Worm (Caenorhabditis elegans): ENCODE data around the gene kcc-1.

The kcc-1 gene

DNA sequence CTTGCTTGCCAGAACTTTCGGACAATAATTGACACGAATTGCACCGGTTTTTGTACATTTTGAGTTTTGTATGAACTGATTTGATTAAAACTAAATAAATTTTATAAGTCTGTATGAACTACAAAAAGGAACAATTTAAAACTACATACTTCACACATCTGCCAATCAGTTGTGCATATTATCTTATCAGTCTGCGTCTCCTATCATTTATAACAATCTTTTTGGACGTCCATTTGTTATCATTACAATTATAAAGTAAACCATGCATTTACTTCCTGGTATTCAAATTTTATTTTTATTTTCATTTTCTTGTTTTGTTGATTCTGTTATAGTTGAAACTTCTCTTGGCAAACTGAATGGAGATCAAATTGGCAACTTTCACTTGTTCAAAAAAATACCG, 25.8 kb upstream of the kcc-1 start, which contains the start of gene cest-10 (continued):
- no peak for TF ChIP-seq hlh-30 (tag; optimal IDR thresholded peaks at IDR 0.05; ENCODE audit: insufficient read depth)
- no peak for TF ChIP-seq F44E2.7 (GFP tag; IDR thresholded peaks at IDR 0.05)
- no peak for TF ChIP-seq mes-2 (tag; optimal IDR thresholded peaks at IDR 0.05; ENCODE audit: poor library complexity, severe bottlenecking)
- no peak for TF ChIP-seq unc-130 (GFP tag; optimal IDR thresholded peaks at IDR 0.05)
- TF ChIP-seq madf-9 (GFP tag; conservative IDR thresholded peaks at IDR 0.05), result no peak
- no peak for TF ChIP-seq nhr-11 (tag; optimal IDR thresholded peaks at IDR 0.05)
- TF ChIP-seq nhr-48 (tag; optimal IDR thresholded peaks at IDR 0.05), result peak; percentile 64
- TF ChIP-seq ztf-11 (tag; optimal IDR thresholded peaks at IDR 0.05), result no peak
- no peak for TF ChIP-seq Y105C5A.15 (GFP tag; IDR thresholded peaks at IDR 0.05)
- peak; percentile 56 for TF ChIP-seq aha-1 (tag)
- peak; percentile 69 for TF ChIP-seq nhr-77 (tag; optimal IDR thresholded peaks at IDR 0.05)
- TF ChIP-seq hlh-11 (tag; optimal IDR thresholded peaks at IDR 0.05), result peak; percentile 68
- TF ChIP-seq D1046.2 (GFP tag; IDR thresholded peaks at IDR 0.05), result no peak
- peak; percentile 96 for TF ChIP-seq dmd-6 (GFP tag; IDR thresholded peaks at IDR 0.05)
- TF ChIP-seq F49E8.2 (tag; optimal IDR thresholded peaks at IDR 0.05; ENCODE audit: borderline replicate concordance), result no peak
- no peak for TF ChIP-seq dmd-9 (GFP tag; IDR thresholded peaks at IDR 0.05)
- no peak for TF ChIP-seq hif-1 (tag; optimal IDR thresholded peaks at IDR 0.05)
- TF ChIP-seq dve-1 (tag; optimal IDR thresholded peaks at IDR 0.05; ENCODE audit: insufficient read depth), result peak; percentile 89
- TF ChIP-seq ZK546.5 (tag; optimal IDR thresholded peaks at IDR 0.05), result no peak
- no peak for TF ChIP-seq T20F7.1 (GFP tag; optimal IDR thresholded peaks at IDR 0.05)
- TF ChIP-seq nhr-28 (tag; optimal IDR thresholded peaks at IDR 0.05), result peak; percentile 99
- TF ChIP-seq nhr-102 (tag; optimal IDR thresholded peaks at IDR 0.05), result peak; percentile 49
- no peak for TF ChIP-seq spr-3 (GFP tag; optimal IDR thresholded peaks at IDR 0.05)
- TF ChIP-seq daf-12 (tag; optimal IDR thresholded peaks at IDR 0.05), result no peak
- TF ChIP-seq attf-4 (tag; optimal IDR thresholded peaks at IDR 0.05), result no peak
- no peak for TF ChIP-seq nhr-10 (tag; optimal IDR thresholded peaks at IDR 0.05)
- TF ChIP-seq gei-8 (GFP tag; optimal IDR thresholded peaks at IDR 0.05), result peak; percentile 2

DNA sequence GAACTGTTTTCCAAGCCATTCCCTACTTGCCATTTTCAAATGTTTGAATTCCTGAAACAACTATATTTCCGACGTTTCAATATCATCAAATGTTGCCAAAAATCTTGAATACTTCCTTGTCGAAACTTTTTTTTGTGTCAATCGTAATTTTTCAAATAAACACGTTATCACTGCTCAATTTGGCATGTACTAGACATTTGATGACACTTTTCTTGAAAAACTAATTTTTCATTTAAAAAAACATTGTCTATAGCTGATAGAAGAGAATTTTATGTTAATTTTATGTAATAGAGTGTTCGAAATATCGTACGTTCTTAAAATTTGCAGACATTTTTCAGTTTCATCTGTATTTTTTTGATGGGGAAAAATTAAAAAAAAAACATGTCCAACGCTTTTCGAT, 23.3 kb upstream of the kcc-1 start:
- TF ChIP-seq ama-1 (optimal IDR thresholded peaks at IDR 0.05), result no peak
- no peak for TF ChIP-seq T26A8.4 (GFP tag; IDR thresholded peaks at IDR 0.05)
- TF ChIP-seq nhr-111 (GFP tag; optimal IDR thresholded peaks at IDR 0.05), result no peak
- TF ChIP-seq zfp-3 (GFP tag; conservative IDR thresholded peaks at IDR 0.05), result no peak
- no peak for TF ChIP-seq fkh-10 (GFP tag; optimal IDR thresholded peaks at IDR 0.05)
- TF ChIP-seq madf-5 (GFP tag; IDR thresholded peaks at IDR 0.05), result no peak
- TF ChIP-seq cey-2 (tag; optimal IDR thresholded peaks at IDR 0.05; ENCODE audit: borderline replicate concordance, insufficient read depth), result no peak
- TF ChIP-seq ZK546.5 (tag; optimal IDR thresholded peaks at IDR 0.05), result no peak
- TF ChIP-seq mdl-1 (tag; optimal IDR thresholded peaks at IDR 0.05), result no peak
- TF ChIP-seq dmd-8 (GFP tag; IDR thresholded peaks at IDR 0.05), result no peak
- peak; percentile 54; the same call in 1 of the 2 replicates for TF ChIP-seq php-3 (GFP tag; IDR thresholded peaks at IDR 0.05)
- no peak for TF ChIP-seq madf-9 (GFP tag; conservative IDR thresholded peaks at IDR 0.05)
- TF ChIP-seq daf-19 (GFP tag; conservative IDR thresholded peaks at IDR 0.05), result no peak
- no peak for TF ChIP-seq sdz-12 (GFP tag; optimal IDR thresholded peaks at IDR 0.05)
- no peak for TF ChIP-seq mdt-29 (GFP tag; IDR thresholded peaks at IDR 0.05)
- no peak for TF ChIP-seq F10B5.3 (tag; optimal IDR thresholded peaks at IDR 0.05)
- TF ChIP-seq F44E2.7 (GFP tag; IDR thresholded peaks at IDR 0.05), result no peak
- TF ChIP-seq ceh-32 (tag; optimal IDR thresholded peaks at IDR 0.05; ENCODE audit: poor library complexity), result no peak
- no peak for TF ChIP-seq lin-15B (tag; optimal IDR thresholded peaks at IDR 0.05)
- peak; percentile 54 for TF ChIP-seq nhr-48 (tag; optimal IDR thresholded peaks at IDR 0.05)
- TF ChIP-seq nhr-11 (tag; optimal IDR thresholded peaks at IDR 0.05), result no peak
- no peak for TF ChIP-seq R02D3.7 (tag; optimal IDR thresholded peaks at IDR 0.05)
- TF ChIP-seq lin-38 (GFP tag; IDR thresholded peaks at IDR 0.05), result no peak
- TF ChIP-seq F26F4.8 (GFP tag; conservative IDR thresholded peaks at IDR 0.05), result no peak
- no peak for TF ChIP-seq saeg-2 (GFP tag; IDR thresholded peaks at IDR 0.05)
- no peak for TF ChIP-seq pha-4 (GFP tag; IDR thresholded peaks at IDR 0.05)
- TF ChIP-seq pha-4 (tag; optimal IDR thresholded peaks at IDR 0.05), result no peak
- TF ChIP-seq nhr-42 (GFP tag; IDR thresholded peaks at IDR 0.05), result no peak
- TF ChIP-seq dpl-1 (GFP tag; optimal IDR thresholded peaks at IDR 0.05), result no peak

Measured in whole organism, L4 larva.